Fruit fly (Drosophila melanogaster) whole organism, embryonic: ENCODE results near the gene Dsp1.

Source experiments
- Abd-B ChIP-seq: fragments of 200-800 bp; sonication (Bioruptor generic); optimal IDR thresholded peaks from 2 replicates; lab custom pipeline; 2018; ENCODE audit warnings: missing biosample characterization, mild to moderate bottlenecking, missing genetic modification characterization, moderate library complexity
- Atf-2 ChIP-seq: fragments of 200-800 bp; sonication (Bioruptor generic); optimal IDR thresholded peaks from 2 replicates; lab custom pipeline; 2016; ENCODE audit warnings: missing biosample characterization, missing genetic modification characterization
- B-H1 ChIP-seq: fragments of 200-800 bp; sonication (Bioruptor generic); IDR thresholded peaks from 3 replicates; pipeline ENCODE4 v1.3.6; 2022; ENCODE audit warnings: missing biosample characterization, missing genetic modification characterization
- CG10321 ChIP-seq: fragments of 200-800 bp; sonication (Bioruptor generic); IDR thresholded peaks from 2 replicates; pipeline ENCODE4 v1.3.6; 2022; ENCODE audit warnings: missing biosample characterization, missing genetic modification characterization
- CG10654 ChIP-seq: fragments of 200-800 bp; sonication (Bioruptor generic); optimal IDR thresholded peaks from 2 replicates; lab custom pipeline; 2016; ENCODE audit warnings: missing biosample characterization, missing genetic modification characterization
- CG11456 ChIP-seq: fragments of 200-800 bp; sonication (Bioruptor generic); IDR thresholded peaks from 3 replicates; pipeline ENCODE4 v1.3.6; 2022; ENCODE audit warnings: missing biosample characterization, missing genetic modification characterization
- CG12659 ChIP-seq: fragments of 200-800 bp; sonication (Bioruptor generic); optimal IDR thresholded peaks from 3 replicates; lab custom pipeline; 2017; ENCODE audit warnings: mild to moderate bottlenecking, missing biosample characterization, missing genetic modification reagents, missing genetic modification characterization
- CG16813 ChIP-seq: fragments of 200-800 bp; sonication (Bioruptor generic); IDR thresholded peaks from 3 replicates; pipeline ENCODE4 v1.3.6; 2022; ENCODE audit warnings: missing biosample characterization, missing genetic modification characterization; ENCODE audit not compliant: partially characterized antibody
- CG17186 ChIP-seq: fragments of 200-800 bp; sonication (Bioruptor generic); optimal IDR thresholded peaks from 3 replicates; lab custom pipeline; 2017; ENCODE audit warnings: missing biosample characterization, missing genetic modification reagents, missing genetic modification characterization
- CG17359 ChIP-seq: fragments of 200-800 bp; sonication (Bioruptor generic); optimal IDR thresholded peaks from 3 replicates; lab custom pipeline; 2018; ENCODE audit warnings: missing biosample characterization, mild to moderate bottlenecking, missing genetic modification characterization, moderate library complexity
- CG2116 ChIP-seq: fragments of 200-800 bp; sonication (Bioruptor generic); optimal IDR thresholded peaks from 3 replicates; lab custom pipeline; 2018; ENCODE audit warnings: missing biosample characterization, mild to moderate bottlenecking, missing genetic modification characterization
- CG2120 ChIP-seq: fragments of 200-800 bp; sonication (Bioruptor generic); optimal IDR thresholded peaks from 3 replicates; lab custom pipeline; 2016; ENCODE audit warnings: missing biosample characterization, missing genetic modification characterization
- CG31388 ChIP-seq: fragments of 200-800 bp; sonication (Bioruptor generic); optimal IDR thresholded peaks from 2 replicates; lab custom pipeline; 2016; ENCODE audit warnings: missing biosample characterization, missing genetic modification characterization
- CG34422 ChIP-seq: fragments of 200-800 bp; sonication (Bioruptor generic); IDR thresholded peaks from 3 replicates; pipeline ENCODE4 v1.3.6; 2022; ENCODE audit warnings: missing biosample characterization, missing genetic modification characterization
- CG3726 ChIP-seq: fragments of 200-800 bp; sonication (Bioruptor generic); IDR thresholded peaks from 3 replicates; pipeline ENCODE4, ENCODE4 v1.3.6; 2022; ENCODE audit warnings: missing biosample characterization, missing genetic modification characterization
- CG4404 ChIP-seq: fragments of 200-800 bp; sonication (Bioruptor generic); IDR thresholded peaks from 2 replicates; pipeline ENCODE4 v1.3.6; 2022; ENCODE audit warnings: missing biosample characterization, missing genetic modification characterization
- CG4820 ChIP-seq: fragments of 200-800 bp; sonication (Bioruptor generic); optimal IDR thresholded peaks from 3 replicates; lab custom pipeline; 2016; ENCODE audit warnings: missing biosample characterization, missing genetic modification characterization
- CG6689 ChIP-seq: fragments of 200-800 bp; sonication (Bioruptor generic); IDR thresholded peaks from 2 replicates; pipeline ENCODE4 v1.3.6; 2022; ENCODE audit warnings: missing biosample characterization, missing genetic modification characterization
- CG7839 ChIP-seq: fragments of 200-800 bp; sonication (Bioruptor generic); optimal IDR thresholded peaks from 3 replicates; lab custom pipeline; 2018; ENCODE audit warnings: missing biosample characterization, mild to moderate bottlenecking, missing genetic modification characterization, moderate library complexity
- CG7987 ChIP-seq: fragments of 200-800 bp; sonication (Bioruptor generic); optimal IDR thresholded peaks from 2 replicates; lab custom pipeline; 2018; ENCODE audit warnings: missing biosample characterization, mild to moderate bottlenecking, missing genetic modification characterization, moderate library complexity
- CkIIα-i1 ChIP-seq: fragments of 200-800 bp; sonication (Bioruptor generic); IDR thresholded peaks from 2 replicates; pipeline ENCODE4 v1.3.6; 2022; ENCODE audit warnings: missing biosample characterization, missing genetic modification characterization
- Dbx ChIP-seq: fragments of 200-800 bp; sonication (Bioruptor generic); IDR thresholded peaks from 3 replicates; pipeline ENCODE4 v1.3.6; 2022; ENCODE audit warnings: missing biosample characterization, missing genetic modification characterization
- Dip2 ChIP-seq: fragments of 200-800 bp; sonication (Bioruptor generic); IDR thresholded peaks from 2 replicates; pipeline ENCODE4 v1.3.6; 2022; ENCODE audit warnings: missing biosample characterization, missing genetic modification characterization
- Dll ChIP-seq: fragments of 200-800 bp; sonication (Bioruptor generic); IDR thresholded peaks from 4 replicates; pipeline ENCODE4 v1.3.6; 2022; ENCODE audit warnings: missing biosample characterization, missing genetic modification characterization; ENCODE audit not compliant: partially characterized antibody
- Drgx ChIP-seq: fragments of 200-800 bp; sonication (Bioruptor generic); IDR thresholded peaks from 2 replicates; pipeline ENCODE4 v1.3.6; 2022; ENCODE audit warnings: missing biosample characterization, missing genetic modification characterization
- Ets65A ChIP-seq: fragments of 200-800 bp; sonication (Bioruptor generic); peaks from one replicate; lab custom pipeline; 2016; ENCODE audit warnings: missing biosample characterization, missing genetic modification characterization
- Hand ChIP-seq: fragments of 200-800 bp; sonication (Bioruptor generic); optimal IDR thresholded peaks from 2 replicates; lab custom pipeline; 2017; ENCODE audit warnings: mild to moderate bottlenecking, missing biosample characterization, missing genetic modification reagents, missing genetic modification characterization
- Hey ChIP-seq: fragments of 200-800 bp; sonication (Bioruptor generic); optimal IDR thresholded peaks from 3 replicates; lab custom pipeline; 2018; ENCODE audit warnings: missing biosample characterization, mild to moderate bottlenecking, missing genetic modification characterization
- Hr39 ChIP-seq: fragments of >200 bp; optimal IDR thresholded peaks from 2 replicates; lab custom pipeline; 2017
- Hr78 ChIP-seq, 2 experiments: fragments of 200-800 bp in 1 of 2; fragments of >200 bp in 1 of 2; sonication (Bioruptor generic) in 1 of 2; optimal IDR thresholded peaks; 2 replicates each; lab custom pipeline; 2017 to 2019; ENCODE audit warnings: missing biosample characterization in 2 of 2, missing genetic modification characterization in 2 of 2, mild to moderate bottlenecking in 1 of 2, moderate library complexity in 1 of 2
- Mes4 ChIP-seq: fragments of 200-800 bp; sonication (Bioruptor generic); optimal IDR thresholded peaks from 2 replicates; lab custom pipeline; 2016; ENCODE audit warnings: missing biosample characterization, missing genetic modification characterization
- Nf-YA ChIP-seq: fragments of 200-800 bp; sonication (Bioruptor generic); IDR thresholded peaks from 2 replicates; pipeline ENCODE4 v1.3.6; 2022; ENCODE audit warnings: missing biosample characterization, missing genetic modification characterization
- Optix ChIP-seq: fragments of 200-800 bp; sonication (Bioruptor generic); IDR thresholded peaks from 3 replicates; pipeline ENCODE4 v1.3.6; 2022; ENCODE audit warnings: missing biosample characterization, missing genetic modification characterization
- Side ChIP-seq: fragments of 200-800 bp; sonication (Bioruptor generic); optimal IDR thresholded peaks from 2 replicates; lab custom pipeline; 2016; ENCODE audit warnings: missing biosample characterization, missing genetic modification characterization
- Stat92E ChIP-seq, 3 experiments: fragments of >200 bp in 2 of 3; fragments of 200-800 bp in 1 of 3; sonication (Bioruptor generic) in 1 of 3; optimal IDR thresholded peaks; 2 replicates each; lab custom pipeline; 2017 to 2019; ENCODE audit warnings: missing biosample characterization in 3 of 3, missing genetic modification characterization in 3 of 3, mild to moderate bottlenecking in 1 of 3, moderate library complexity in 1 of 3
- ato ChIP-seq: fragments of 200-800 bp; sonication (Bioruptor generic); IDR thresholded peaks from 2 replicates; pipeline ENCODE4 v1.3.6; 2022; ENCODE audit warnings: missing biosample characterization, missing genetic modification characterization; ENCODE audit not compliant: partially characterized antibody
- cas ChIP-seq: fragments of 200-800 bp; sonication (Bioruptor generic); IDR thresholded peaks from 2 replicates; pipeline ENCODE4 v1.3.6; 2022; ENCODE audit warnings: missing biosample characterization, missing genetic modification characterization
- crol ChIP-seq: fragments of 200-800 bp; sonication (Bioruptor generic); IDR thresholded peaks from 2 replicates; pipeline ENCODE4 v1.3.6; 2022; ENCODE audit warnings: missing biosample characterization, missing genetic modification characterization
- esg ChIP-seq: fragments of 200-800 bp; sonication (Bioruptor generic); conservative IDR thresholded peaks from 2 replicates; pipeline ENCODE4 v1.3.6; 2022; ENCODE audit warnings: missing biosample characterization, missing genetic modification characterization
- fd96Cb ChIP-seq: fragments of 200-800 bp; sonication (Bioruptor generic); optimal IDR thresholded peaks from 2 replicates; lab custom pipeline; 2018; ENCODE audit warnings: missing biosample characterization, mild to moderate bottlenecking, missing genetic modification characterization, moderate library complexity
- ftz-f1 ChIP-seq: fragments of 200-800 bp; sonication (Bioruptor generic); optimal IDR thresholded peaks from 2 replicates; lab custom pipeline; 2016; ENCODE audit warnings: missing biosample characterization, missing genetic modification characterization
- her ChIP-seq: fragments of 200-800 bp; sonication (Bioruptor generic); optimal IDR thresholded peaks from 2 replicates; lab custom pipeline; 2016; ENCODE audit warnings: missing biosample characterization, missing genetic modification characterization
- luna ChIP-seq: fragments of 200-800 bp; sonication (Bioruptor generic); optimal IDR thresholded peaks from 2 replicates; lab custom pipeline; 2016; ENCODE audit warnings: missing biosample characterization, missing genetic modification characterization
- maf-S ChIP-seq: fragments of 200-800 bp; sonication (Bioruptor generic); optimal IDR thresholded peaks from 2 replicates; lab custom pipeline; 2016; ENCODE audit warnings: missing biosample characterization, missing genetic modification characterization
- mam ChIP-seq: fragments of 200-800 bp; sonication (Bioruptor generic); optimal IDR thresholded peaks from 3 replicates; lab custom pipeline; 2016; ENCODE audit warnings: missing biosample characterization, missing genetic modification characterization
- repo ChIP-seq: fragments of 200-800 bp; sonication (Bioruptor generic); optimal IDR thresholded peaks from 2 replicates; lab custom pipeline; 2016; ENCODE audit warnings: missing biosample characterization, missing genetic modification characterization
- ro ChIP-seq: fragments of 200-800 bp; sonication (Bioruptor generic); IDR thresholded peaks from 2 replicates; pipeline ENCODE4 v1.3.6; 2022; ENCODE audit warnings: missing biosample characterization, missing genetic modification characterization
- sim ChIP-seq: fragments of 200-800 bp; sonication (Bioruptor generic); IDR thresholded peaks from 2 replicates; pipeline ENCODE4 v1.3.6; 2022; ENCODE audit warnings: missing biosample characterization, missing genetic modification characterization
- sima ChIP-seq: fragments of 200-800 bp; sonication (Bioruptor generic); optimal IDR thresholded peaks from 2 replicates; lab custom pipeline; 2016; ENCODE audit warnings: missing biosample characterization, missing genetic modification characterization
- sqz ChIP-seq: fragments of 200-800 bp; sonication (Bioruptor generic); optimal IDR thresholded peaks from 3 replicates; lab custom pipeline; 2018; ENCODE audit warnings: missing biosample characterization, mild to moderate bottlenecking, missing genetic modification characterization
- ssp ChIP-seq: fragments of 200-800 bp; sonication (Bioruptor generic); IDR thresholded peaks from 2 replicates; pipeline ENCODE4 v1.3.6; 2022; ENCODE audit warnings: missing biosample characterization, missing genetic modification characterization
- twi ChIP-seq: fragments of 200-800 bp; optimal IDR thresholded peaks from 2 replicates; lab custom pipeline; 2019; ENCODE audit warnings: missing biosample characterization, mild to moderate bottlenecking, missing genetic modification characterization, moderate library complexity
- wek ChIP-seq: fragments of 200-800 bp; sonication (Bioruptor generic); optimal IDR thresholded peaks from 3 replicates; lab custom pipeline; 2018; ENCODE audit warnings: missing biosample characterization, mild to moderate bottlenecking, missing genetic modification characterization, moderate library complexity

The Dsp1 gene

DNA sequence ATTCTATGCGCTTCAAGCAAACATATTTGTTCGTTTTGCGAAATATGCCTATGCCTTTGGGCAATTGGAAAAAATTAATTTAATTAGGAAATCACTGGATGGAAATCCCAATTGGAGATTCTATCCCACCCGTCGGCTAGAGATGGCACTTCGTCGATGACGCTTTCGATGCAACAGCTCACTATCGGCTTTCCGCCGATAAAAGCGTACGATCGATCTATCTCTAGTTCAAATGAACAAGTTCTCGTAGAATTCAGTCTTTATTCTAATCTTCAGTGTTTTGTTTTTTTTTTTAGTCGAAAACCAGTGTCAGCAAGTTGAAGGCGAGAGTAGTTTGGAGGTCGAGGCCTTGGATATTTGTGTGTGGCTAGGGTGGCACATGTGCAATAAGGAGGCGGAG is 10.3 kb upstream of the Dsp1 start, which contains the start of the genes CG9917 and CG32579 (continued):
- TF ChIP-seq luna (no peak), Dip2 (GFP tag; lab: Robert Waterston, UW) (no peak), Dll (peak; percentile 77), CG17359 (tag; lab: Kevin White, UChicago) (no peak), CG10654 (no peak), mam (GFP tag; lab: Kevin White, UChicago) (no peak), her (GFP tag; lab: Kevin White, UChicago) (no peak), CkIIα-i1 (GFP tag; lab: Robert Waterston, UW) (no peak), ssp (GFP tag; lab: Robert Waterston, UW) (no peak), CG2120 (no peak), CG34422 (no peak), ato (peak; percentile 81), Optix (GFP tag; lab: Robert Waterston, UW) (no peak), sima (GFP tag; lab: Kevin White, UChicago) (no peak), cas (no peak), Ets65A (GFP tag; lab: Kevin White, UChicago) (no peak), sim (GFP tag; lab: Robert Waterston, UW) (no peak), Atf-2 (GFP tag; lab: Kevin White, UChicago) (no peak), fd96Cb (tag; lab: Kevin White, UChicago) (no peak), Hey (tag; lab: Kevin White, UChicago) (no peak), ro (GFP tag; lab: Robert Waterston, UW) (no peak), crol (no peak), twi (tag; lab: Kevin White, UChicago) (no peak), Mes4 (GFP tag; lab: Kevin White, UChicago) (no peak), Abd-B (GFP tag; lab: Kevin White, UChicago) (no peak), B-H1 (GFP tag; lab: Robert Waterston, UW) (no peak), CG7987 (no peak), CG12659 (peak; percentile 56), CG3726 (GFP tag; lab: Robert Waterston, UW) (no peak), ftz-f1 (GFP tag; lab: Kevin White, UChicago) (peak; percentile 56), CG6689 (GFP tag; lab: Robert Waterston, UW) (no peak), Hr78 (GFP tag; optimal IDR thresholded peaks at IDR 0.05; lab: Kevin White, UChicago) (no peak), maf-S (no peak), CG17186 (GFP tag; lab: Kevin White, UChicago) (peak; percentile 20), sqz (no peak), Drgx (GFP tag; lab: Robert Waterston, UW) (no peak), Stat92E (GFP tag; optimal IDR thresholded peaks at IDR 0.05; lab: Kevin White, UChicago) (no peak), Hand (GFP tag; lab: Kevin White, UChicago) (no peak), CG10321 (no peak), CG11456 (no peak), Nf-YA (GFP tag; lab: Robert Waterston, UW) (no peak), CG31388 (GFP tag; lab: Kevin White, UChicago) (no peak), CG7839 (tag; lab: Kevin White, UChicago) (no peak), wek (no peak), CG16813 (GFP tag; lab: Robert Waterston, UW) (peak; percentile 80), esg (GFP tag; lab: Robert Waterston, UW) (no peak), CG2116 (GFP tag; lab: Kevin White, UChicago) (peak; percentile 96), Hr39 (lab: Kevin White, UChicago) (no peak), CG4404 (GFP tag; lab: Robert Waterston, UW) (no peak), CG4820 (GFP tag; lab: Kevin White, UChicago) (no peak), Dbx (GFP tag; lab: Robert Waterston, UW) (no peak), Side (GFP tag; lab: Kevin White, UChicago) (no peak), repo (GFP tag; lab: Kevin White, UChicago) (no peak)
